Fruit fly (Drosophila melanogaster): ENCODE results near the gene CG45116.

- TF ChIP-seq CG11093 (GFP tag; IDR thresholded peaks at IDR 0.05) (no peak), Hmx (GFP tag; optimal IDR thresholded peaks at IDR 0.05) (no peak), CG12391 (tag; optimal IDR thresholded peaks at IDR 0.05) (no peak), CG10267 (tag; optimal IDR thresholded peaks at IDR 0.05) (no peak), CG1603 (tag; optimal IDR thresholded peaks at IDR 0.05) (no peak), CG4360 (GFP tag; IDR thresholded peaks at IDR 0.05) (no peak), CG17359 (tag; optimal IDR thresholded peaks at IDR 0.05) (no peak), NfI (GFP tag; optimal IDR thresholded peaks at IDR 0.05) (no peak), Dad (GFP tag; optimal IDR thresholded peaks at IDR 0.05) (no peak)
Measured at dm6 chr3L:22669275-22670006, 29.8 kb upstream of the CG45116 start, which contains the start of gene Jhbp6.
